Worm (Caenorhabditis elegans) whole organism, late embryonic: Measurements from ENCODE around the gene C38H2.3.

Experiments
- K09A11.1 ChIP-seq: sonication (generic microtip); optimal IDR thresholded peaks from 2 replicates; lab custom pipeline; 2017; ENCODE audit warnings: antibody characterized with exemption, mild to moderate bottlenecking, missing genetic modification characterization, missing compliant biosample characterization; ENCODE audit not compliant: insufficient read depth
- T23F11.4 ChIP-seq: fragments of 200-800 bp; sonication (Bioruptor generic); optimal IDR thresholded peaks from 2 replicates; lab custom pipeline; 2018; ENCODE audit warnings: mild to moderate bottlenecking, missing genetic modification characterization, missing compliant biosample characterization
- ama-1 ChIP-seq: fragments of 150-350 bp; optimal IDR thresholded peaks from 2 replicates; lab custom pipeline; 2014
- ceh-2 ChIP-seq: sonication (generic microtip); optimal IDR thresholded peaks from 2 replicates; lab custom pipeline; 2016; ENCODE audit warnings: missing genotype, missing genetic modification characterization, missing compliant biosample characterization
- ceh-24 ChIP-seq: sonication (generic microtip); optimal IDR thresholded peaks from 2 replicates; lab custom pipeline; 2016; ENCODE audit warnings: mild to moderate bottlenecking, missing genetic modification characterization, missing compliant biosample characterization
- ceh-45 ChIP-seq: fragments of 200-800 bp; sonication (Bioruptor generic); IDR thresholded peaks from 2 replicates; pipeline ENCODE4 v1.3.6; 2022; ENCODE audit warnings: missing genetic modification reagents, missing genetic modification characterization, missing compliant biosample characterization
- ceh-6 ChIP-seq: fragments of 200-800 bp; sonication (Bioruptor generic); optimal IDR thresholded peaks from 2 replicates; lab custom pipeline; 2018; ENCODE audit warnings: mild to moderate bottlenecking, missing genetic modification characterization, missing compliant biosample characterization
- ceh-9 ChIP-seq: sonication (generic microtip); optimal IDR thresholded peaks from 2 replicates; lab custom pipeline; 2016; ENCODE audit warnings: mild to moderate bottlenecking, missing genetic modification characterization, inconsistent platforms, missing compliant biosample characterization
- che-1 ChIP-seq: sonication (generic microtip); optimal IDR thresholded peaks from 2 replicates; lab custom pipeline; 2016; ENCODE audit warnings: mild to moderate bottlenecking, missing genetic modification characterization, missing compliant biosample characterization
- dmd-4 ChIP-seq: sonication (generic microtip); optimal IDR thresholded peaks from 2 replicates; lab custom pipeline; 2016; ENCODE audit warnings: borderline replicate concordance, missing genetic modification characterization, missing compliant biosample characterization
- dve-1 ChIP-seq: sonication (generic microtip); optimal IDR thresholded peaks from 2 replicates; lab custom pipeline; 2017; ENCODE audit warnings: antibody characterized with exemption, mild to moderate bottlenecking, missing genetic modification characterization, missing compliant biosample characterization
- elt-2 ChIP-seq: sonication (generic microtip); optimal IDR thresholded peaks from 2 replicates; lab custom pipeline; 2016; ENCODE audit warnings: missing genetic modification reagents, missing genetic modification characterization, missing compliant biosample characterization
- ets-4 ChIP-seq: sonication (generic microtip); optimal IDR thresholded peaks from 2 replicates; lab custom pipeline; 2016; ENCODE audit warnings: missing genetic modification characterization, missing compliant biosample characterization
- eyg-1 ChIP-seq: sonication (generic microtip); optimal IDR thresholded peaks from 2 replicates; lab custom pipeline; 2016; ENCODE audit warnings: missing genotype, missing genetic modification characterization, missing compliant biosample characterization
- fax-1 ChIP-seq: sonication (generic microtip); optimal IDR thresholded peaks from 2 replicates; lab custom pipeline; 2016; ENCODE audit warnings: missing genotype, missing genetic modification characterization, missing compliant biosample characterization
- hlh-13 ChIP-seq: fragments of 200-800 bp; sonication (Bioruptor generic); optimal IDR thresholded peaks from 2 replicates; lab custom pipeline; 2018; ENCODE audit warnings: mild to moderate bottlenecking, missing genetic modification characterization, missing compliant biosample characterization
- hlh-15 ChIP-seq: sonication (generic microtip); optimal IDR thresholded peaks from 2 replicates; lab custom pipeline; 2016; ENCODE audit warnings: missing genetic modification characterization, missing compliant biosample characterization
- hlh-30 ChIP-seq: sonication (generic microtip); optimal IDR thresholded peaks from 2 replicates; lab custom pipeline; 2017; ENCODE audit warnings: antibody characterized with exemption, missing genetic modification characterization, missing compliant biosample characterization; ENCODE audit not compliant: insufficient read depth
- hlh-6 ChIP-seq: sonication (generic microtip); optimal IDR thresholded peaks from 2 replicates; lab custom pipeline; 2016; ENCODE audit warnings: missing genotype, missing genetic modification characterization, missing compliant biosample characterization
- lim-6 ChIP-seq: sonication (generic microtip); optimal IDR thresholded peaks from 2 replicates; lab custom pipeline; 2016; ENCODE audit warnings: missing genetic modification characterization, missing compliant biosample characterization
- madf-2 ChIP-seq: sonication (generic microtip); optimal IDR thresholded peaks from 2 replicates; lab custom pipeline; 2017; ENCODE audit warnings: missing genetic modification characterization, missing compliant biosample characterization
- pat-9 ChIP-seq: fragments of 200-800 bp; sonication (Bioruptor generic); optimal IDR thresholded peaks from 2 replicates; lab custom pipeline; 2018; ENCODE audit warnings: mild to moderate bottlenecking, missing genetic modification characterization, moderate library complexity, missing compliant biosample characterization
- pqm-1 ChIP-seq: sonication (generic microtip); optimal IDR thresholded peaks from 2 replicates; lab custom pipeline; 2016; ENCODE audit warnings: missing genetic modification characterization, missing compliant biosample characterization
- rnt-1 ChIP-seq: sonication (generic microtip); optimal IDR thresholded peaks from 2 replicates; lab custom pipeline; 2016; ENCODE audit warnings: missing genetic modification characterization, missing compliant biosample characterization
- sdc-2 ChIP-seq: sonication (generic microtip); optimal IDR thresholded peaks from 2 replicates; lab custom pipeline; 2016; ENCODE audit warnings: missing genotype, missing genetic modification characterization, missing compliant biosample characterization
- sox-2 ChIP-seq: fragments of 200-800 bp; sonication (Bioruptor generic); IDR thresholded peaks from 2 replicates; pipeline ENCODE4 v1.3.6; 2022; ENCODE audit warnings: missing genetic modification reagents, missing genetic modification characterization, missing compliant biosample characterization
- syd-9 ChIP-seq: sonication (generic microtip); optimal IDR thresholded peaks from 2 replicates; lab custom pipeline; 2016; ENCODE audit warnings: mild to moderate bottlenecking, missing genetic modification characterization, moderate library complexity, missing compliant biosample characterization
- tbx-7 ChIP-seq: sonication (generic microtip); optimal IDR thresholded peaks from 2 replicates; lab custom pipeline; 2016; ENCODE audit warnings: missing genotype, missing genetic modification characterization, missing compliant biosample characterization
- unc-3 ChIP-seq, 2 experiments: fragments of 200-800 bp in 1 of 2; sonication (Bioruptor generic) in 1 of 2; sonication (generic microtip) in 1 of 2; conservative IDR thresholded peaks in 1 of 2; optimal IDR thresholded peaks in 1 of 2; 2 replicates each; pipeline versions ENCODE4 v1.3.6 to Lab custom; 2016 to 2022; ENCODE audit warnings: missing compliant biosample characterization in 2 of 2, missing genetic modification characterization in 2 of 2, missing genetic modification reagents in 1 of 2
- unc-42 ChIP-seq: sonication (generic microtip); optimal IDR thresholded peaks from 2 replicates; lab custom pipeline; 2016; ENCODE audit warnings: missing genotype, missing genetic modification characterization, missing compliant biosample characterization

The C38H2.3 gene

DNA sequence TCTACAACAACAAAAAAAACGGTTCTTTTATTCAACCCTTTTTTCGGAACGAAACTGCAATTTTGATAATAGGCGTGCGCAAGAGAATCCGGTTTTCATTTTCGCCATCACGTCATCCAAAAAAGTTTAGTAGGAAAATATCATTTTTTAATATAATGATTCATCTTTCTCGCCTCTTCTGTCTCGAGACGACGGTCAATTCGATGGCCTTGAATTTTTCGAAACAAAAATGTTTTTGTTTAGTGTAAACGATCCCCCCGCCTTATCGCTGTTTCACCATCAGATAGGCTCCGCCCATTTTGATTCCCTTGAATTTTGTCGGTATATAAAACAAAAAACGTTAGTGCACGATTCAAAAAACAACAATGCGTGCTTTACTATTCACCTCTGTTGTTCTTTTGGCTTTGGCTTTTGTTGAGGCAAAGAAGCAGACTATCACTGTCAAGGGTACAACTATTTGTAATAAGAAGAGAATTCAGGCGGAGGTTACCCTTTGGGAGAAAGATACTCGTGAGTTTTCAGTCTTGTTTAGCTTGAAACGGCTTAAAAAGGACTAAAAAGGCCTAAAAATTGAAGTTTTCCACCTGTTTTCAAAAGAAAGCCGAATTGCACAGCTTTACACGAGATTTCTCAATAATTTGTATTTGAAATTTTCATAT lies 48.7 kb downstream of the C38H2.3 start, which contains the start of gene ttr-15:
Gene ttr-15 (plus strand): TSS at position 340 of the 659 bp plus-strand sequence.
- TF ChIP-seq ceh-6 (GFP tag; lab: Kevin White, UChicago) = no peak
- no peak for TF ChIP-seq eyg-1 (tag; lab: Kevin White, UChicago)
- no peak for TF ChIP-seq unc-3 (GFP tag; conservative IDR thresholded peaks at IDR 0.05; lab: Robert Waterston, UW)
- TF ChIP-seq unc-3 (tag; optimal IDR thresholded peaks at IDR 0.05; lab: Kevin White, UChicago) = no peak
- TF ChIP-seq K09A11.1 (tag; lab: Kevin White, UChicago) = no peak
- TF ChIP-seq dmd-4 = no peak
- no peak for TF ChIP-seq T23F11.4 (GFP tag; lab: Kevin White, UChicago)
- TF ChIP-seq lim-6 (tag; lab: Kevin White, UChicago) = no peak
- no peak for TF ChIP-seq hlh-30 (tag; lab: Kevin White, UChicago)
- no peak for TF ChIP-seq sox-2 (GFP tag; lab: Robert Waterston, UW)
- TF ChIP-seq ceh-9 = no peak
- no peak for TF ChIP-seq fax-1 (tag; lab: Kevin White, UChicago)
- TF ChIP-seq sdc-2 = no peak
- TF ChIP-seq dve-1 = no peak
- no peak for TF ChIP-seq pat-9 (tag; lab: Kevin White, UChicago)
- TF ChIP-seq elt-2 = no peak
- TF ChIP-seq ama-1 (lab: Kevin White, UChicago) = no peak
- no peak for TF ChIP-seq unc-42
- TF ChIP-seq syd-9 (tag; lab: Kevin White, UChicago) = no peak
- TF ChIP-seq rnt-1 = no peak
- no peak for TF ChIP-seq ceh-2

DNA sequence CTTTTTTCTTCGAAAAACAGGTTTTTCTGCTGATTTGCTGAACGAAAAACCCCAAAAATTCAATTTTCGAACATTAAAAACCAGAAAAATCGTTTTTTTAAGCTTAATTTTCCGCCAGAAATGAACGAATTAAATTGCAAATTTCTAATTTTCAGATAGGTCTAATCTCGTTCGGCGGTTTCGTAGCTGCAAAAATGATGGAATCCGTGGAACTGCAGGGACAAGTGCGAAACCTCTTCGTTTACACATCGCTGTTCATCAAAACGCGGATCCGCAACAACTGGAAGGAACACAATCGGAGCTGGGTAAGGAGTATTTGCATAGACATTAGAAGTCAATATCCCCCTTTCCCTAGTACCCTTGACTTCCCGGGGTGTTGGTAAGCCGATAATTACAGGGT lies 50.3 kb downstream of the C38H2.3 start:
- TF ChIP-seq K09A11.1 (tag; lab: Kevin White, UChicago) (no peak), ets-4 (no peak), hlh-15 (tag; lab: Kevin White, UChicago) (no peak), che-1 (tag; lab: Kevin White, UChicago) (no peak), pqm-1 (tag; lab: Kevin White, UChicago) (no peak), hlh-6 (tag; lab: Kevin White, UChicago) (no peak), tbx-7 (tag; lab: Kevin White, UChicago) (no peak), ceh-45 (GFP tag; lab: Robert Waterston, UW) (no peak), madf-2 (tag; lab: Kevin White, UChicago) (no peak), fax-1 (tag; lab: Kevin White, UChicago) (no peak), ceh-24 (tag; lab: Kevin White, UChicago) (no peak), hlh-13 (GFP tag; lab: Kevin White, UChicago) (no peak)
